Fruit fly (Drosophila melanogaster): ENCODE measurements around the gene FER.

DNA sequence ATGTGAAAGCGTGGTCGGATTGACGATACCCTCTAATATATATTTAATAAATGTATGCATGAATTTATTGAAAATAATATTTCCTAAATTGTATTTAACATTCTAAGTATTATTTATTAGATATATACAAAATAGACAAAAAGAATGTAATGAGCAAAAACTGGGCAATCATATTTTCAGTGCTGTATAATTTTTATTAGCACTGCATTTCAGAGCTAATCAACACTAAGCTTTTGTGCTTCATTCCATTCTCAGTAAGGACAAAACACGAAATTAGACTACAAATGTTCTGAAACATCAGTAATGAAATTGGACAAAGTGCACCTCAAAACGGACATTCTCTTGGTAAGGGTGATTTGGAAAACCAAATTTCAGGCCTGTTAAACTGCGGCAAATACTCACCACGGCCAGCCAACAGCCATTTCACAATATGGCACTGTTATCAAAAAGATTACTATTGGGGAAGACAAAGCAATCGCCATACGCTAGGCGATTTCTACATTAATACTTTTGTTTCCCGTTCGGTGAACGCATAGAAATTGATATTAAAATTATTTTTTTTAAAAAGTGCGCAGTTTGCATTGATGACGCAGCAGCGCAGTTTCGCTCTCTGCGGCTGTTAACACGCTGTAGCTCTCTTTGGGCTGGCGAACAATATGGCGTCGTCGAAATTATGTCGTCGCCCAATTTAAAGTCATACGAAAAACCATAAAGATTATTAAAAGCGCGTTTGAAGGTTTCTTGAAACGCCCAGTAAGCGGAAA, 53.7 kb downstream of the FER start:
- TF ChIP-seq CG7963 (GFP tag; IDR thresholded peaks at IDR 0.05; ENCODE audit: partially characterized antibody) (no peak), lilli (GFP tag; optimal IDR thresholded peaks at IDR 0.05) (peak; percentile 85), CG9932 (GFP tag; IDR thresholded peaks at IDR 0.05) (peak; percentile 85), Xrp1 (GFP tag; IDR thresholded peaks at IDR 0.05) (peak; percentile 83; the same call in 1 of the 2 replicates), CG3163 (GFP tag; optimal IDR thresholded peaks at IDR 0.05) (peak; percentile 30)

All from whole organism, embryonic.